Worm (Caenorhabditis elegans) whole organism, L4 larva: ENCODE results near the gene cyp-13A6.

Source experiments
- egl-27 ChIP-seq: sonication (generic microtip); optimal IDR thresholded peaks from 3 replicates; lab custom pipeline; 2017; ENCODE audit warnings: missing biosample characterization, missing genetic modification reagents, missing genetic modification characterization
- mdl-1 ChIP-seq, 2 experiments: fragments of 150-350 bp in 1 of 2; sonication (generic microtip) in 1 of 2; optimal IDR thresholded peaks; 2 replicates each; lab custom pipeline; 2014 to 2017; ENCODE audit warnings: missing biosample characterization in 2 of 2, missing genetic modification characterization in 2 of 2

DNA sequence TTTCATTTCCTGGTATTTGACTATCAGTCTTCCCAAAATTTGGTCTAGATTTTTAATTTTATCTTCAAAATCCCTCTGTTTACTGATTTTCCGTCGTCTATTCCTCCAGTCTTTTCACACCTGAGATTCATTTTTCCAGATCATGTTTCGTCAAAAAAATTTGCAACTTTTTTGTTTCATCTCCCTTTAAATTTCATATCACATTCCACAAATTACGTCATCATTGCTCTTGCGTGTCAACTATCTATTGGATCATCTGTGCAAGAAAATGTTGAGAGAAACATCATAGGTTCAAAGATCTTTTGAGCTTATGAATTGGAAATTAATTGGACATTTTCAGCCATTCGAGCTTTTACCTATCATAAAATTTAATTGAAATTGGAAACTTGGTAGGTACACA lies 43.2 kb downstream of the cyp-13A6 start:
- TF ChIP-seq egl-27 (tag; lab: Kevin White, UChicago): no peak
- TF ChIP-seq mdl-1 (tag; optimal IDR thresholded peaks at IDR 0.05; lab: Kevin White, UChicago): no peak
